Worm (Caenorhabditis elegans) whole organism, early embryonic: ENCODE data around the gene ZK1067.4.

Experiments used
- B0310.2 ChIP-seq: sonication (generic microtip); optimal IDR thresholded peaks from 2 replicates; lab custom pipeline; 2016; ENCODE audit warnings: mild to moderate bottlenecking, missing genetic modification characterization, missing compliant biosample characterization
- F13C5.2 ChIP-seq: sonication (generic microtip); optimal IDR thresholded peaks from 2 replicates; lab custom pipeline; 2017; ENCODE audit warnings: mild to moderate bottlenecking, missing genetic modification characterization, inconsistent platforms, missing compliant biosample characterization
- aly-1 ChIP-seq: sonication (generic microtip); optimal IDR thresholded peaks from 2 replicates; lab custom pipeline; 2016; ENCODE audit warnings: missing genetic modification characterization, missing compliant biosample characterization
- ama-1 ChIP-seq: fragments of 150-350 bp; optimal IDR thresholded peaks from 2 replicates; lab custom pipeline; 2014
- ceh-13 ChIP-seq: fragments of 200-800 bp; sonication (Bioruptor generic); optimal IDR thresholded peaks from 2 replicates; lab custom pipeline; 2018; ENCODE audit warnings: mild to moderate bottlenecking, missing genetic modification characterization, missing compliant biosample characterization
- ceh-36 ChIP-seq: sonication (generic microtip); optimal IDR thresholded peaks from 2 replicates; lab custom pipeline; 2016; ENCODE audit warnings: missing genetic modification characterization, inconsistent platforms, missing compliant biosample characterization
- ets-7 ChIP-seq: sonication (generic microtip); optimal IDR thresholded peaks from 2 replicates; lab custom pipeline; 2016; ENCODE audit warnings: missing genotype, missing genetic modification characterization, missing compliant biosample characterization
- flt-1 ChIP-seq: fragments of 200-800 bp; sonication (Bioruptor generic); IDR thresholded peaks from 2 replicates; pipeline ENCODE4 v1.3.6; 2022; ENCODE audit warnings: missing genetic modification characterization, missing compliant biosample characterization
- hmbx-1 ChIP-seq: sonication (generic microtip); optimal IDR thresholded peaks from 2 replicates; lab custom pipeline; 2016; ENCODE audit warnings: mild to moderate bottlenecking, missing genetic modification characterization, missing compliant biosample characterization
- hmg-4 ChIP-seq: fragments of 200-800 bp; sonication (Bioruptor generic); optimal IDR thresholded peaks from 2 replicates; lab custom pipeline; 2018; ENCODE audit warnings: mild to moderate bottlenecking, missing genetic modification characterization, missing compliant biosample characterization
- hnd-1 ChIP-seq: sonication (generic microtip); optimal IDR thresholded peaks from 2 replicates; lab custom pipeline; 2016; ENCODE audit warnings: missing genetic modification characterization, missing compliant biosample characterization
- pes-1 ChIP-seq: fragments of 200-800 bp; sonication (Bioruptor generic); IDR thresholded peaks from 2 replicates; pipeline ENCODE4 v1.3.6; 2022; ENCODE audit warnings: missing genetic modification reagents, missing genetic modification characterization, missing compliant biosample characterization
- scrt-1 ChIP-seq: fragments of 200-800 bp; sonication (Bioruptor generic); IDR thresholded peaks from 2 replicates; pipeline ENCODE4 v1.3.6; 2022; ENCODE audit warnings: missing genetic modification characterization, missing compliant biosample characterization
- sea-1 ChIP-seq: fragments of 200-800 bp; sonication (Bioruptor generic); conservative IDR thresholded peaks from 2 replicates; pipeline ENCODE4 v1.3.6; 2022; ENCODE audit warnings: missing genetic modification characterization, missing compliant biosample characterization
- tbx-11 ChIP-seq: fragments of 200-800 bp; sonication (Bioruptor generic); IDR thresholded peaks from 2 replicates; pipeline ENCODE4 v1.3.6; 2022; ENCODE audit warnings: missing genetic modification characterization, missing compliant biosample characterization
- tbx-37 ChIP-seq: fragments of 200-800 bp; sonication (Bioruptor generic); conservative IDR thresholded peaks from 2 replicates; pipeline ENCODE4 v1.3.6; 2022; ENCODE audit warnings: missing genetic modification reagents, missing genetic modification characterization, missing compliant biosample characterization
- tra-4 ChIP-seq: sonication (generic microtip); optimal IDR thresholded peaks from 2 replicates; lab custom pipeline; 2017; ENCODE audit warnings: missing genetic modification characterization, missing compliant biosample characterization

The ZK1067.4 gene

DNA sequence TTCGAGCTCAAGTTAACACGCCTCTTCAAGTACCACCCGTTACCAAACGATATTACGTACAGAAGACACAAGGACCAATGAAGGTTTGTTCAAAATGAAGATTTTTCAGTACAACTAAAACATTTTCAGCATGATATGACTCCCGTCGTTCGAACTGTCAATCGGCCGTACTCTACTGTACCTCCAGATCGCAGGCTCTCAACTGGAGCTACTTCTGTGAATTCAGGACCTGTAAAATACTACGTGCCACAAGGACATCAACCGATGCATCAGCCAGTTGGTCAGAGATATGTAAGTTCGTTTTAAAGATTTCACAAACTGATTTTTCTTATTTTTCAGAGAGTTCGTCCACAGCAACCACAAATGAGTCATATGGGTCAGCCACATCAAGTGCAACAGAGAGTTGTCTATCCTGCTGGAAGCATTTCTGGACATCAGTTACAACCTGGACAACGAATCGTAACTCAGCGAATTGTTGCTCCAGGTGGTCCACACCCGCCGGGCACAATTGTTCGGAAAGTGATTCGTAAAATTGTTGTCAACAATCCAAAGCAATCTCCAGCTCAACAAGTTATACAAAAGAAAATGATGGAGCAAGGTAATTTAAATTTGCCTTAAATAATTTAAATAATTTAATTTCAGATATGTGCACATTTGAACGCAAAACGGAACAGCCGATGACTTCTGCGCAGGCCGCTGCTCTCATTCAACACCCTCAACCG, 38.5 kb upstream of the ZK1067.4 start:
- TF ChIP-seq B0310.2 (tag; lab: Kevin White, UChicago), result no peak
- TF ChIP-seq ets-7, result no peak

DNA sequence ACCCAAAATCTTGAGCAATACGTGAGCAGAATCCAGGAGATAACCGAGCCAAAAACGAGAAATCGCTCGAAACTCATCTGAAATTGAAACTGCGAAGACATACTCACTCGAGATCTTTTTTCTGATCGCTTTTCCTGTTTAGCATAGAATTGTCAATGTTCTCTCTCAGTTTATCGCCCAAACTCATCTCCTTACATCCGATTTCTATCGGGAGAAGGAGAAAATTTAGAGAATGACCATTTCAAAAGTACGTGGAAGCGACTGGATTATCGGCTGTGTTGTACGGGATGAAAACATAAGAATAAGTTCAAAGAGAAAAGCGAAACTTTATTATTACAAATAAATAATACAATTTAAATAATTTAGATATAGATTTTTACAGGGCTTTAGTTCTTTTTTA, 37.3 kb upstream of the ZK1067.4 start, which contains the start of gene T23G7.2:
T23G7.2 (minus strand) TSS at position 101 of the 400 bp plus-strand sequence.
- TF ChIP-seq flt-1 (GFP tag; lab: Robert Waterston, UW), result no peak
- TF ChIP-seq ceh-36 (tag; lab: Kevin White, UChicago), result no peak
- TF ChIP-seq hnd-1 (tag; lab: Kevin White, UChicago), result no peak
- TF ChIP-seq hmbx-1 (tag; lab: Kevin White, UChicago), result no peak
- no peak for TF ChIP-seq ceh-13 (GFP tag; lab: Kevin White, UChicago)
- no peak for TF ChIP-seq ets-7
- TF ChIP-seq ama-1 (lab: Kevin White, UChicago), result no peak

DNA sequence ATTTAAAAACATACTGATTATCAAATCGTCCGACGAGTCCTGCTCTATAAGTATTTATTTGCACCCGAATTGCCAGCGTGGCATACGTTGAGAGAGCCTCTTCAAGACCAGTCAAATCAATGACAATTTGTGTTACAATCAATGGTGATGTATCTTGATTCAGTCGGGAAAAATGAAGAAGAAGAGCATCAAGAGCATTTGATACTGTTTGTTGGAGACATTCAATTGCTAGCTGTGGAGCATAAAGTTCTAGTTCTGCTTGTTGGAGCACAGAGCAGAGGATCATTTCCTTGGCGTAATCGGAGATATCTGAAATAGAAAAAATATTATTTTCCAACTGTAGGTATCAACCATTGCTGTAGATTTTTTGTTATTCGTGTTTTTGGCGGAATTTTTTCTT, 36.7 kb upstream of the ZK1067.4 start:
- TF ChIP-seq hmbx-1 (tag; lab: Kevin White, UChicago) (no peak), ceh-13 (GFP tag; lab: Kevin White, UChicago) (no peak), B0310.2 (tag; lab: Kevin White, UChicago) (no peak), pes-1 (no peak), aly-1 (tag; lab: Kevin White, UChicago) (no peak), hnd-1 (tag; lab: Kevin White, UChicago) (no peak), tbx-37 (GFP tag; lab: Robert Waterston, UW) (no peak), ets-7 (no peak), F13C5.2 (no peak), scrt-1 (GFP tag; lab: Robert Waterston, UW) (no peak), flt-1 (GFP tag; lab: Robert Waterston, UW) (no peak), hmg-4 (no peak), tbx-11 (GFP tag; lab: Robert Waterston, UW) (no peak), sea-1 (GFP tag; lab: Robert Waterston, UW) (no peak), ama-1 (lab: Kevin White, UChicago) (no peak), tra-4 (tag; lab: Kevin White, UChicago) (no peak), ceh-36 (tag; lab: Kevin White, UChicago) (no peak)

DNA sequence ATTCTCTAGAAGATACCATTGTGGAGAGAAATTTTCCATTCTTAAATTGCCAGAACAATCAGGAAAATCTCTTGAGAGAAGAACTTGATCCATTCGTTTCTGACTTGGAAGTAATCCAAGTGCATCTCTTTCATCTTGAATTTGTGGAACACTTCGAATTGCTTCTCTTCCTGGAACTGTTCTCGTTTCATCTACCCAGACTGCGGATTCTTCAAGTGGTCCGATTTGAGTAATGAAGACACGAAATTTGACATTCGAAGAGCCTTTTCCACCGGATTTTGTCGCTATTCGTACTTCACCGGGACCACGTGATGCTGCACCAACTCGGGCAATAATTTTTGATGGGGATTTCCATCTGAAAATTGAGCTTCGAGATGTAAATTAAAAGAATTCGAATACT, 33.7 kb upstream of the ZK1067.4 start:
- no peak for TF ChIP-seq ets-7
- TF ChIP-seq tra-4 (tag; lab: Kevin White, UChicago), result no peak
- TF ChIP-seq hnd-1 (tag; lab: Kevin White, UChicago), result no peak
- no peak for TF ChIP-seq aly-1 (tag; lab: Kevin White, UChicago)
- TF ChIP-seq ceh-13 (GFP tag; lab: Kevin White, UChicago), result no peak
- no peak for TF ChIP-seq F13C5.2

DNA sequence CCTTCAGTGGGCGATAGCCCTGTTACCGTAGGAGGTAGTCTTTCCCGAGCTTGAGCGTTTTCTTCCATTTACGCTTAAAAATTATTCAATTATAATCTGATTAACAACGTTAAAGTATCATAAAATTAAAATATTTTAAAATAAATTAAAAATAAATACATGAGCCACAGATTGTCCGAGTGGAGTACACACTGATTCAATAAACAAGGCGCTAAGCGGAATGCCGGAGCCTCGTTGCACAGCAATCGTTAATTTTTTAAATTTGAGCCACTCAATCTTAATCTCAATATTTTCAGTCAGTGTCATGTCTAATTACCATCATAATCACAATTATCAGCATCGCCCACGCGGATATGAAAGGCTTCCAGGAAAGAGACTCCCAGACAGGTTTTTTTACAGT, 33.1 kb upstream of the ZK1067.4 start, which contains the start of the genes sec-5 and pir-1:
sec-5 (minus strand) TSS at position 73 of the 400 bp plus-strand sequence.
pir-1 (plus strand) TSS at position 221 of the 400 bp plus-strand sequence.
- TF ChIP-seq hnd-1 (tag; lab: Kevin White, UChicago) (no peak), F13C5.2 (peak; percentile 26)

DNA sequence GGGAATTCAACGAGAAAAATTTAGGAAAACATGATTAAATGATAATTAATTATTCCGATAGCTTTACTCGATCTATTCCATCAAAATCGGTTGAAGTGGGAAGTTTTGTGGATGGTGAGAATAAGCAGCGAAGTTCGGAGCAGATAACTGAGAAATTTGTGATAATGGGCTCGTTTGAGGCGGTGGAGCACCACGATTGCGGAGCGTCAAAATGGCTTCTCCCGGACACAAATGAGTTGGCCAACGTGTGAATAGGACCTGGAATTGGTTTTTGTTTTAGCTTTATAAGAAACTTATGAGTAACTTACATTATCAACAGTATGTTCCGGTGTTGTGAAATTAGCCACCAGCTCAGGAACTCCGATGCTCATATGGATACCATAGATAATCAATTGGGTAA, 31.4 kb upstream of the ZK1067.4 start:
- no peak for TF ChIP-seq aly-1 (tag; lab: Kevin White, UChicago)
- no peak for TF ChIP-seq hmg-4
- TF ChIP-seq tbx-11 (GFP tag; lab: Robert Waterston, UW), result no peak
- TF ChIP-seq ets-7, result no peak
- no peak for TF ChIP-seq F13C5.2
- TF ChIP-seq hnd-1 (tag; lab: Kevin White, UChicago), result no peak
- no peak for TF ChIP-seq flt-1 (GFP tag; lab: Robert Waterston, UW)
- TF ChIP-seq scrt-1 (GFP tag; lab: Robert Waterston, UW), result no peak

DNA sequence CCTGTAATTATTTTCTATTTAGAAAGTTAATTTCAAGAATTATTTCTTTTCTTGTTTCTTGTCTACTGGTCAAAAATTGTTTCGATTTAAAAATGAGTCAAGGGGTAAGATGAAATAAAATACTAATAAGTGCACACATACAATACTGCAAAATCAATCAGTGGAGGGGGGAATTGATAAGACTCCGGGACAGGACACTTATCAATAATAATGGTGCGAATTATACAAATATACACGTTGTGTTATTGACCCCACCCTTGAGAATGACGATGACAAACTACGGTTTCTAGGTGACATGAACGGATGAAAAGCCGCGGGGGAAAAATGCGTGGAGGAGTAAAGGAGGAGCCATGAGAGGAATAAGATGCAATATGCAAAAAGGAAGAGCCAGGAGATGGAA, 29.0 kb upstream of the ZK1067.4 start:
- TF ChIP-seq tbx-11 (GFP tag; lab: Robert Waterston, UW) (no peak), hnd-1 (tag; lab: Kevin White, UChicago) (no peak), ceh-13 (GFP tag; lab: Kevin White, UChicago) (no peak), tbx-37 (GFP tag; lab: Robert Waterston, UW) (no peak), ama-1 (lab: Kevin White, UChicago) (no peak), F13C5.2 (no peak), aly-1 (tag; lab: Kevin White, UChicago) (no peak), hmbx-1 (tag; lab: Kevin White, UChicago) (no peak), hmg-4 (no peak), ceh-36 (tag; lab: Kevin White, UChicago) (no peak), tra-4 (tag; lab: Kevin White, UChicago) (no peak), B0310.2 (tag; lab: Kevin White, UChicago) (no peak), flt-1 (GFP tag; lab: Robert Waterston, UW) (no peak), ets-7 (no peak)

DNA sequence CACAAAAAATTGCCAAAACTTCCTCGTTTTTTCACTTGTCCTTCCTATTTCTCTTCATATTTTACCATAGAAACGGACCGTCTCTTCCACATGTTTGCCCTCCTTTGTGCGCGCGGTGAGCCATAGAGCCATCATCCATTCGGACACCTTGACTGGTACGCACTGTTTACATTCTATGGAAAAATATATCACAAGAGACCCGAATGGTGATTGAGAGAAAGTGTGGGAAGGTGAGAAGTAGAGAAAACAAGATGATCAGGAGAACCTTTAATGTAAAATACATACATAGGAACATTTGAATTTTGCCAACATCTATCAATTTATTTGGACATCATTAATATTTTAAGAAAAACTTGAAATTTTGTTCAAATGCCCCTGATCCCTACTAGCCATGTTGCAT, 24.3 kb upstream of the ZK1067.4 start:
- TF ChIP-seq flt-1 (GFP tag; lab: Robert Waterston, UW), result no peak
- TF ChIP-seq ceh-36 (tag; lab: Kevin White, UChicago), result no peak
- TF ChIP-seq pes-1, result no peak
- no peak for TF ChIP-seq aly-1 (tag; lab: Kevin White, UChicago)
